Fruit fly (Drosophila melanogaster) whole organism, prepupa: Measurements from ENCODE around the gene RnpS1.

Experiments
- Blimp-1 ChIP-seq: fragments of 200-800 bp; sonication (Bioruptor generic); optimal IDR thresholded peaks from 3 replicates; lab custom pipeline; 2017; ENCODE audit warnings: missing biosample characterization, missing genetic modification characterization, mild to moderate bottlenecking, moderate library complexity, missing genetic modification reagents
- CG10631 ChIP-seq: fragments of 200-800 bp; sonication (Bioruptor generic); optimal IDR thresholded peaks from 2 replicates; lab custom pipeline; 2016; ENCODE audit warnings: missing biosample characterization, missing genetic modification characterization
- CG10669 ChIP-seq: fragments of 200-800 bp; sonication (Bioruptor generic); optimal IDR thresholded peaks from 3 replicates; lab custom pipeline; 2018; ENCODE audit warnings: missing biosample characterization, mild to moderate bottlenecking, missing genetic modification characterization, moderate library complexity
- CG11294 ChIP-seq: fragments of 200-800 bp; sonication (Bioruptor generic); IDR thresholded peaks from 2 replicates; pipeline ENCODE4 v1.3.6; 2022; ENCODE audit warnings: missing biosample characterization, missing genetic modification characterization
- CG11762 ChIP-seq: fragments of 200-800 bp; sonication (Bioruptor generic); optimal IDR thresholded peaks from 3 replicates; lab custom pipeline; 2016; ENCODE audit warnings: missing biosample characterization, missing genetic modification characterization; ENCODE audit not compliant: insufficient read depth
- CG15336 ChIP-seq: fragments of 200-800 bp; sonication (Bioruptor generic); IDR thresholded peaks from 2 replicates; pipeline ENCODE4 v1.3.6; 2022; ENCODE audit warnings: missing biosample characterization, missing genetic modification characterization
- CG1621 ChIP-seq: fragments of 200-800 bp; sonication (Bioruptor generic); optimal IDR thresholded peaks from 3 replicates; lab custom pipeline; 2018; ENCODE audit warnings: missing biosample characterization, mild to moderate bottlenecking, missing genetic modification characterization
- CG16779 ChIP-seq: fragments of 200-800 bp; sonication (Bioruptor generic); optimal IDR thresholded peaks from 3 replicates; lab custom pipeline; 2017; ENCODE audit warnings: missing biosample characterization, mild to moderate bottlenecking, missing genetic modification characterization
- CG3032 ChIP-seq: fragments of 200-800 bp; optimal IDR thresholded peaks from 2 replicates; lab custom pipeline; 2019; ENCODE audit warnings: missing biosample characterization, mild to moderate bottlenecking, missing genetic modification characterization, moderate library complexity
- CG31627 ChIP-seq: fragments of 200-800 bp; sonication (Bioruptor generic); optimal IDR thresholded peaks from 3 replicates; lab custom pipeline; 2016; ENCODE audit warnings: missing biosample characterization, missing genetic modification characterization
- CG34406 ChIP-seq: fragments of 200-800 bp; sonication (Bioruptor generic); optimal IDR thresholded peaks from 3 replicates; lab custom pipeline; 2016; ENCODE audit warnings: missing biosample characterization, missing genetic modification characterization
- CG3919 ChIP-seq: fragments of 200-800 bp; sonication (Bioruptor generic); optimal IDR thresholded peaks from 3 replicates; lab custom pipeline; 2016; ENCODE audit warnings: missing biosample characterization, missing genetic modification characterization
- CG6276 ChIP-seq: fragments of 200-800 bp; sonication (Bioruptor generic); optimal IDR thresholded peaks from 2 replicates; lab custom pipeline; 2017; ENCODE audit warnings: missing biosample characterization, mild to moderate bottlenecking, missing genetic modification characterization
- CG6792 ChIP-seq: fragments of 200-800 bp; sonication (Bioruptor generic); optimal IDR thresholded peaks from 3 replicates; lab custom pipeline; 2016; ENCODE audit warnings: missing biosample characterization, missing genetic modification characterization
- CG6808 ChIP-seq: fragments of 200-800 bp; sonication (Bioruptor generic); optimal IDR thresholded peaks from 3 replicates; lab custom pipeline; 2017; ENCODE audit warnings: missing biosample characterization, missing genetic modification characterization, mild to moderate bottlenecking, moderate library complexity, missing genetic modification reagents
- CG6854 ChIP-seq: fragments of 200-800 bp; sonication (Bioruptor generic); optimal IDR thresholded peaks from 2 replicates; lab custom pipeline; 2017; ENCODE audit warnings: missing biosample characterization, mild to moderate bottlenecking, missing genetic modification characterization
- CG7368 ChIP-seq: fragments of 200-800 bp; sonication (Bioruptor generic); optimal IDR thresholded peaks from 3 replicates; lab custom pipeline; 2016; ENCODE audit warnings: missing biosample characterization, missing genetic modification characterization
- CG8119 ChIP-seq: fragments of 200-800 bp; sonication (Bioruptor generic); IDR thresholded peaks from 3 replicates; pipeline ENCODE4 v1.3.6; 2022; ENCODE audit warnings: missing biosample characterization, missing genetic modification characterization
- CG8319 ChIP-seq: fragments of 200-800 bp; sonication (Bioruptor generic); optimal IDR thresholded peaks from 3 replicates; lab custom pipeline; 2016; ENCODE audit warnings: missing biosample characterization, missing genetic modification characterization
- CG8632 ChIP-seq: fragments of 200-800 bp; sonication (Bioruptor generic); optimal IDR thresholded peaks from 3 replicates; lab custom pipeline; 2016; ENCODE audit warnings: missing biosample characterization, missing genetic modification characterization
- Eip75B ChIP-seq: fragments of 200-800 bp; sonication (Bioruptor generic); optimal IDR thresholded peaks from 3 replicates; lab custom pipeline; 2016; ENCODE audit warnings: missing biosample characterization, missing genetic modification characterization
- Eip78C ChIP-seq: fragments of 200-800 bp; sonication (Bioruptor generic); peaks from one replicate; lab custom pipeline; 2016; ENCODE audit warnings: missing biosample characterization, missing genetic modification characterization
- Eip93F ChIP-seq: fragments of 200-800 bp; sonication (Bioruptor generic); optimal IDR thresholded peaks from 2 replicates; lab custom pipeline; 2016; ENCODE audit warnings: missing biosample characterization, mild to moderate bottlenecking, missing genetic modification characterization
- Ets96B ChIP-seq: fragments of 200-800 bp; optimal IDR thresholded peaks from 2 replicates; lab custom pipeline; 2019; ENCODE audit warnings: missing biosample characterization, mild to moderate bottlenecking, missing genetic modification characterization, moderate library complexity
- Gug ChIP-seq: fragments of 200-800 bp; sonication (Bioruptor generic); IDR thresholded peaks from 2 replicates; pipeline ENCODE4 v1.3.6; 2022; ENCODE audit warnings: missing biosample characterization, missing genetic modification characterization
- Hr38 ChIP-seq: sonication (Bioruptor generic); optimal IDR thresholded peaks from 2 replicates; lab custom pipeline; 2016; ENCODE audit warnings: missing biosample characterization, missing genetic modification characterization
- Hr39 ChIP-seq: fragments of 200-800 bp; sonication (Bioruptor generic); optimal IDR thresholded peaks from 2 replicates; lab custom pipeline; 2016; ENCODE audit warnings: missing biosample characterization, missing genetic modification characterization
- Hr4 ChIP-seq: fragments of 200-800 bp; sonication (Bioruptor generic); optimal IDR thresholded peaks from 3 replicates; lab custom pipeline; 2016; ENCODE audit warnings: missing biosample characterization, missing genetic modification characterization
- Lpt ChIP-seq: fragments of 200-800 bp; sonication (Bioruptor generic); optimal IDR thresholded peaks from 3 replicates; lab custom pipeline; 2016; ENCODE audit warnings: missing biosample characterization, missing genetic modification characterization
- Met ChIP-seq: fragments of 200-800 bp; sonication (Bioruptor generic); optimal IDR thresholded peaks from 3 replicates; lab custom pipeline; 2016; ENCODE audit warnings: missing biosample characterization, missing genetic modification characterization
- Smox ChIP-seq: fragments of 200-800 bp; sonication (Bioruptor generic); optimal IDR thresholded peaks from 3 replicates; lab custom pipeline; 2016; ENCODE audit warnings: missing biosample characterization, missing genetic modification characterization
- Sox102F ChIP-seq: fragments of 200-800 bp; sonication (Bioruptor generic); optimal IDR thresholded peaks from 2 replicates; lab custom pipeline; 2016; ENCODE audit warnings: missing biosample characterization, mild to moderate bottlenecking, missing genetic modification characterization
- Sox14 ChIP-seq: fragments of 200-800 bp; sonication (Bioruptor generic); optimal IDR thresholded peaks from 3 replicates; lab custom pipeline; 2016; ENCODE audit warnings: missing biosample characterization, missing genetic modification characterization
- Sox15 ChIP-seq: fragments of 200-800 bp; sonication (Bioruptor generic); optimal IDR thresholded peaks from 3 replicates; lab custom pipeline; 2016; ENCODE audit warnings: missing biosample characterization, missing genetic modification characterization
- achi ChIP-seq: fragments of 200-800 bp; sonication (Bioruptor generic); optimal IDR thresholded peaks from 3 replicates; lab custom pipeline; 2016; ENCODE audit warnings: missing biosample characterization, missing genetic modification characterization
- cyc ChIP-seq: fragments of 200-800 bp; sonication (Bioruptor generic); optimal IDR thresholded peaks from 3 replicates; lab custom pipeline; 2016; ENCODE audit warnings: missing biosample characterization, missing genetic modification characterization
- dac ChIP-seq: fragments of 200-800 bp; sonication (Bioruptor generic); optimal IDR thresholded peaks from 2 replicates; lab custom pipeline; 2017; ENCODE audit warnings: missing biosample characterization, mild to moderate bottlenecking, missing genetic modification characterization
- dsx ChIP-seq: fragments of 200-800 bp; optimal IDR thresholded peaks from 3 replicates; lab custom pipeline; 2019; ENCODE audit warnings: missing biosample characterization, mild to moderate bottlenecking, missing genetic modification characterization, moderate library complexity; ENCODE audit not compliant: poor library complexity, severe bottlenecking
- esn ChIP-seq: fragments of 200-800 bp; sonication (Bioruptor generic); optimal IDR thresholded peaks from 2 replicates; lab custom pipeline; 2016; ENCODE audit warnings: missing biosample characterization, mild to moderate bottlenecking, missing genetic modification characterization, moderate library complexity
- fd59A ChIP-seq: fragments of 200-800 bp; sonication (Bioruptor generic); optimal IDR thresholded peaks from 2 replicates; lab custom pipeline; 2017; ENCODE audit warnings: missing biosample characterization, mild to moderate bottlenecking, missing genetic modification characterization, missing genetic modification reagents
- fkh ChIP-seq: fragments of 200-800 bp; sonication (Bioruptor generic); optimal IDR thresholded peaks from 3 replicates; lab custom pipeline; 2017; ENCODE audit warnings: missing biosample characterization, mild to moderate bottlenecking, missing genetic modification characterization, moderate library complexity
- lz ChIP-seq: fragments of 200-800 bp; sonication (Bioruptor generic); optimal IDR thresholded peaks from 3 replicates; lab custom pipeline; 2016; ENCODE audit warnings: missing biosample characterization, missing genetic modification characterization
- pdm3 ChIP-seq: fragments of 200-800 bp; sonication (Bioruptor generic); optimal IDR thresholded peaks from 3 replicates; lab custom pipeline; 2016; ENCODE audit warnings: missing biosample characterization, missing genetic modification characterization
- salr ChIP-seq, 2 experiments: fragments of 200-800 bp; sonication (Bioruptor generic); optimal IDR thresholded peaks; 3 replicates each; lab custom pipeline; 2016 to 2018; ENCODE audit warnings: missing biosample characterization in 2 of 2, missing genetic modification characterization in 2 of 2, mild to moderate bottlenecking in 1 of 2
- ss ChIP-seq, 2 experiments: fragments of 200-800 bp; sonication (Bioruptor generic); optimal IDR thresholded peaks; 2 replicates in 1 of 2; 3 replicates in 1 of 2; lab custom pipeline; 2017 to 2018; ENCODE audit warnings: mild to moderate bottlenecking in 2 of 2, missing biosample characterization in 2 of 2, missing genetic modification characterization in 2 of 2, moderate library complexity in 1 of 2
- vri ChIP-seq: fragments of 200-800 bp; sonication (Bioruptor generic); optimal IDR thresholded peaks from 3 replicates; lab custom pipeline; 2016; ENCODE audit warnings: missing biosample characterization, mild to moderate bottlenecking, missing genetic modification characterization

The RnpS1 gene

dm6 chr3R:9591769-9592388, 40.0 kb downstream of the RnpS1 start:
- TF ChIP-seq Blimp-1 (peak; percentile 11), fkh (GFP tag; lab: Kevin White, UChicago) (peak; percentile 17), Hr39 (GFP tag; lab: Kevin White, UChicago) (no peak), CG8119 (GFP tag; lab: Robert Waterston, UW) (no peak), CG10669 (GFP tag; lab: Kevin White, UChicago) (no peak), vri (GFP tag; lab: Kevin White, UChicago) (no peak), Hr38 (no peak), Sox15 (GFP tag; lab: Kevin White, UChicago) (no peak)

dm6 chr3R:9593408-9594250, 41.8 kb downstream of the RnpS1 start:
- TF ChIP-seq CG8319 (GFP tag; lab: Kevin White, UChicago): peak; percentile 11
- no peak for TF ChIP-seq Sox102F (GFP tag; lab: Kevin White, UChicago)
- peak; percentile 37 for TF ChIP-seq CG34406 (GFP tag; lab: Kevin White, UChicago)
- TF ChIP-seq Smox (GFP tag; lab: Kevin White, UChicago): no peak
- no peak for TF ChIP-seq Eip93F (GFP tag; lab: Kevin White, UChicago)
- no peak for TF ChIP-seq Met (GFP tag; lab: Kevin White, UChicago)
- TF ChIP-seq Ets96B: peak; percentile 88
- no peak for TF ChIP-seq Hr39 (GFP tag; lab: Kevin White, UChicago)
- TF ChIP-seq CG6792 (GFP tag; lab: Kevin White, UChicago): peak; percentile 48
- TF ChIP-seq CG10669 (GFP tag; lab: Kevin White, UChicago): peak; percentile 79
- TF ChIP-seq Sox14 (GFP tag; lab: Kevin White, UChicago): peak; percentile 60
- TF ChIP-seq dac (GFP tag; lab: Kevin White, UChicago): no peak
- TF ChIP-seq dsx: peak; percentile 82
- TF ChIP-seq Eip75B (GFP tag; lab: Kevin White, UChicago): peak; percentile 68
- TF ChIP-seq CG15336 (GFP tag; lab: Robert Waterston, UW): peak; percentile 90
- peak; percentile 66 for TF ChIP-seq pdm3 (GFP tag; lab: Kevin White, UChicago)
- peak; percentile 70 for TF ChIP-seq Gug (GFP tag; lab: Robert Waterston, UW)
- TF ChIP-seq Blimp-1: no peak
- TF ChIP-seq CG6808: peak; percentile 63
- peak; percentile 78 for TF ChIP-seq CG3919 (GFP tag; lab: Kevin White, UChicago)
- TF ChIP-seq CG8632: peak; percentile 51
- TF ChIP-seq achi (GFP tag; lab: Kevin White, UChicago): peak; percentile 69
- TF ChIP-seq ss (GFP tag; optimal IDR thresholded peaks at IDR 0.05; lab: Kevin White, UChicago): peak; percentile 48 to 69
- TF ChIP-seq salr (GFP tag; optimal IDR thresholded peaks at IDR 0.05; lab: Kevin White, UChicago): peak; percentile 38 to 78
- TF ChIP-seq Hr38: no peak
- peak; percentile 65 for TF ChIP-seq fd59A
- peak; percentile 9 for TF ChIP-seq esn (GFP tag; lab: Kevin White, UChicago)
- peak; percentile 40 for TF ChIP-seq CG1621 (tag; lab: Kevin White, UChicago)
- TF ChIP-seq CG10631 (GFP tag; lab: Kevin White, UChicago): peak; percentile 80
- TF ChIP-seq CG31627 (GFP tag; lab: Kevin White, UChicago): no peak
- TF ChIP-seq CG6276 (GFP tag; lab: Kevin White, UChicago): peak; percentile 45
- peak; percentile 90 for TF ChIP-seq CG3032 (tag; lab: Kevin White, UChicago)
- no peak for TF ChIP-seq lz (GFP tag; lab: Kevin White, UChicago)
- TF ChIP-seq Eip78C (GFP tag; lab: Kevin White, UChicago): peak; percentile 95
- peak; percentile 42 for TF ChIP-seq CG11762
- peak; percentile 48 for TF ChIP-seq CG16779
- TF ChIP-seq CG7368: peak; percentile 57
- peak; percentile 60 for TF ChIP-seq Lpt (GFP tag; lab: Kevin White, UChicago)
- TF ChIP-seq CG6854: no peak
- no peak for TF ChIP-seq cyc (GFP tag; lab: Kevin White, UChicago)
- TF ChIP-seq CG11294 (GFP tag; lab: Robert Waterston, UW): peak; percentile 38; the same call in 1 of the 2 replicates
- peak; percentile 85 for TF ChIP-seq CG8119 (GFP tag; lab: Robert Waterston, UW)
- peak; percentile 76 for TF ChIP-seq Hr4
